Worm (Caenorhabditis elegans) whole organism, mixed stage, embryonic: Measurements from ENCODE around the gene mtg-1.

ENCODE experiments used
- elt-3 ChIP-seq: fragments of 150-350 bp; optimal IDR thresholded peaks from 2 replicates; lab custom pipeline; 2014; ENCODE audit warnings: missing biosample characterization, missing genetic modification characterization
- ham-2 ChIP-seq: fragments of 200-800 bp; sonication (Bioruptor generic); optimal IDR thresholded peaks from 2 replicates; lab custom pipeline; 2018; ENCODE audit warnings: mild to moderate bottlenecking, missing genetic modification characterization, missing compliant biosample characterization
- mls-2 ChIP-seq: sonication (generic microtip); optimal IDR thresholded peaks from 2 replicates; lab custom pipeline; 2016; ENCODE audit warnings: mild to moderate bottlenecking, missing genetic modification characterization, moderate library complexity, missing compliant biosample characterization
- nhr-2 ChIP-seq: fragments of 150-350 bp; optimal IDR thresholded peaks from 2 replicates; lab custom pipeline; 2014; ENCODE audit warnings: missing biosample characterization, missing genetic modification characterization
- nhr-76 ChIP-seq: sonication (generic microtip); optimal IDR thresholded peaks from 2 replicates; lab custom pipeline; 2017; ENCODE audit warnings: missing biosample characterization, missing genetic modification characterization
- sptf-1 ChIP-seq: sonication (generic microtip); optimal IDR thresholded peaks from 2 replicates; lab custom pipeline; 2017; ENCODE audit warnings: mild to moderate bottlenecking, missing genetic modification characterization, moderate library complexity, missing compliant biosample characterization
- tbx-8 ChIP-seq: fragments of 200-800 bp; sonication (Bioruptor generic); optimal IDR thresholded peaks from 2 replicates; lab custom pipeline; 2018; ENCODE audit warnings: mild to moderate bottlenecking, missing genetic modification characterization, moderate library complexity, missing compliant biosample characterization
- unc-62 ChIP-seq: fragments of 150-350 bp; optimal IDR thresholded peaks from 2 replicates; lab custom pipeline; 2014; ENCODE audit warnings: missing biosample characterization, missing genetic modification reagents, missing genetic modification characterization

- TF ChIP-seq tbx-8 (GFP tag; lab: Kevin White, UChicago) (no peak), mls-2 (tag; lab: Kevin White, UChicago) (no peak), unc-62 (no peak), ham-2 (no peak), elt-3 (no peak), nhr-76 (tag; lab: Kevin White, UChicago) (no peak), nhr-2 (tag; lab: Kevin White, UChicago) (no peak), sptf-1 (tag; lab: Kevin White, UChicago) (no peak)
These were observed 857 bp downstream of the mtg-1 start for ce11 chrIII:1534431-1534830.
